Worm (Caenorhabditis elegans) whole organism, young adult: Measurements from ENCODE around the gene srv-3.

ENCODE experiments used
- B0261.1 ChIP-seq: sonication (generic microtip); optimal IDR thresholded peaks from 2 replicates; lab custom pipeline; 2016; ENCODE audit warnings: mild to moderate bottlenecking, missing genetic modification characterization, moderate library complexity, missing compliant biosample characterization
- C17E4.6 ChIP-seq: fragments of 200-800 bp; sonication (Bioruptor generic); IDR thresholded peaks from 2 replicates; pipeline ENCODE4 v1.3.6; 2022; ENCODE audit warnings: missing genetic modification reagents, missing genetic modification characterization, missing compliant biosample characterization
- F10E7.11 ChIP-seq: sonication (generic microtip); optimal IDR thresholded peaks from 2 replicates; lab custom pipeline; 2017; ENCODE audit warnings: mild to moderate bottlenecking, missing genetic modification characterization, moderate library complexity, missing compliant biosample characterization
- F39B2.1 ChIP-seq: fragments of 200-800 bp; sonication (Bioruptor generic); IDR thresholded peaks from 2 replicates; pipeline ENCODE4 v1.3.6; 2022; ENCODE audit warnings: missing genetic modification reagents, missing genetic modification characterization, missing compliant biosample characterization
- F52B5.7 ChIP-seq: sonication (generic microtip); optimal IDR thresholded peaks from 2 replicates; lab custom pipeline; 2016; ENCODE audit warnings: mild to moderate bottlenecking, missing genetic modification characterization, missing compliant biosample characterization
- F57C9.4 ChIP-seq: sonication (generic microtip); optimal IDR thresholded peaks from 2 replicates; lab custom pipeline; 2017; ENCODE audit warnings: mild to moderate bottlenecking, missing genetic modification characterization, missing compliant biosample characterization
- K11D2.4 ChIP-seq: fragments of 200-800 bp; sonication (Bioruptor generic); IDR thresholded peaks from 2 replicates; pipeline ENCODE4 v1.3.6; 2022; ENCODE audit warnings: missing genetic modification reagents, missing genetic modification characterization, missing compliant biosample characterization
- Y67H2A.10 ChIP-seq: fragments of 200-800 bp; sonication (Bioruptor generic); conservative IDR thresholded peaks from 2 replicates; pipeline ENCODE4 v1.3.6; 2022; ENCODE audit warnings: missing genetic modification reagents, missing genetic modification characterization, missing compliant biosample characterization
- ZK185.1 ChIP-seq: sonication (generic microtip); optimal IDR thresholded peaks from 2 replicates; lab custom pipeline; 2016; ENCODE audit warnings: mild to moderate bottlenecking, missing genetic modification characterization, missing compliant biosample characterization; ENCODE audit not compliant: poor library complexity, severe bottlenecking
- cebp-1 ChIP-seq, 2 experiments: fragments of 200-800 bp in 1 of 2; sonication (Bioruptor generic) in 1 of 2; sonication (generic microtip) in 1 of 2; IDR thresholded peaks in 1 of 2; optimal IDR thresholded peaks in 1 of 2; 2 replicates each; pipeline versions ENCODE4 v1.3.6 to Lab custom; 2017 to 2022; ENCODE audit warnings: missing compliant biosample characterization in 2 of 2, missing genetic modification characterization in 2 of 2, mild to moderate bottlenecking in 1 of 2, missing genetic modification reagents in 1 of 2, moderate library complexity in 1 of 2
- ceh-27 ChIP-seq: fragments of 200-800 bp; sonication (Bioruptor generic); optimal IDR thresholded peaks from 2 replicates; lab custom pipeline; 2018; ENCODE audit warnings: mild to moderate bottlenecking, missing genetic modification characterization, moderate library complexity, missing compliant biosample characterization
- ceh-40 ChIP-seq: fragments of 200-800 bp; sonication (Bioruptor generic); IDR thresholded peaks from 2 replicates; pipeline ENCODE4 v1.3.6; 2022; ENCODE audit warnings: missing genetic modification characterization, missing compliant biosample characterization
- chd-7 ChIP-seq: sonication (generic microtip); optimal IDR thresholded peaks from 2 replicates; lab custom pipeline; 2016; ENCODE audit warnings: mild to moderate bottlenecking, missing genetic modification characterization, moderate library complexity, missing compliant biosample characterization
- egl-44 ChIP-seq: fragments of 200-800 bp; sonication (Bioruptor generic); IDR thresholded peaks from 2 replicates; pipeline ENCODE4 v1.3.6; 2022; ENCODE audit warnings: missing genetic modification reagents, missing genetic modification characterization, missing compliant biosample characterization
- ets-4 ChIP-seq: fragments of 200-800 bp; sonication (Bioruptor generic); optimal IDR thresholded peaks from 2 replicates; lab custom pipeline; 2018; ENCODE audit warnings: mild to moderate bottlenecking, missing genetic modification characterization, missing compliant biosample characterization
- hlh-26 ChIP-seq: fragments of 200-800 bp; sonication (Bioruptor generic); conservative IDR thresholded peaks from 2 replicates; pipeline ENCODE4 v1.3.6; 2022; ENCODE audit warnings: missing genetic modification reagents, missing genetic modification characterization, missing compliant biosample characterization
- hmg-1.2 ChIP-seq: fragments of 200-800 bp; sonication (Bioruptor generic); IDR thresholded peaks from 2 replicates; pipeline ENCODE4 v1.3.6; 2022; ENCODE audit warnings: missing genetic modification reagents, missing genetic modification characterization, missing compliant biosample characterization
- let-607 ChIP-seq, 2 experiments: fragments of 200-800 bp in 1 of 2; sonication (Bioruptor generic) in 1 of 2; sonication (generic microtip) in 1 of 2; optimal IDR thresholded peaks; 2 replicates each; lab custom pipeline; 2016 to 2018; ENCODE audit warnings: mild to moderate bottlenecking in 2 of 2, missing compliant biosample characterization in 2 of 2, missing genetic modification characterization in 2 of 2, moderate library complexity in 2 of 2, missing genotype in 1 of 2
- lin-54 ChIP-seq: fragments of 200-800 bp; sonication (Bioruptor generic); optimal IDR thresholded peaks from 2 replicates; lab custom pipeline; 2018; ENCODE audit warnings: mild to moderate bottlenecking, missing genetic modification characterization, missing compliant biosample characterization
- lir-1 ChIP-seq: fragments of 200-800 bp; sonication (Bioruptor generic); conservative IDR thresholded peaks from 2 replicates; pipeline ENCODE4 v1.3.6; 2022; ENCODE audit warnings: missing genetic modification reagents, missing genetic modification characterization, missing compliant biosample characterization
- lsl-1 ChIP-seq: fragments of 200-800 bp; sonication (Bioruptor generic); optimal IDR thresholded peaks from 2 replicates; lab custom pipeline; 2018; ENCODE audit warnings: mild to moderate bottlenecking, missing genetic modification characterization, moderate library complexity, missing compliant biosample characterization
- madf-3 ChIP-seq: fragments of 200-800 bp; sonication (Bioruptor generic); IDR thresholded peaks from 2 replicates; pipeline ENCODE4 v1.3.6; 2022; ENCODE audit warnings: missing genetic modification reagents, missing genetic modification characterization, missing compliant biosample characterization
- mel-28 ChIP-seq: sonication (generic microtip); optimal IDR thresholded peaks from 2 replicates; lab custom pipeline; 2016; ENCODE audit warnings: borderline replicate concordance, mild to moderate bottlenecking, missing genetic modification characterization, missing compliant biosample characterization
- mxl-1 ChIP-seq: sonication (generic microtip); optimal IDR thresholded peaks from 2 replicates; lab custom pipeline; 2016; ENCODE audit warnings: missing genetic modification characterization, missing compliant biosample characterization
- nfya-2 ChIP-seq: fragments of 200-800 bp; sonication (Bioruptor generic); IDR thresholded peaks from 2 replicates; pipeline ENCODE4 v1.3.6; 2022; ENCODE audit warnings: missing genetic modification reagents, missing genetic modification characterization, missing compliant biosample characterization
- nhr-120 ChIP-seq: fragments of 200-800 bp; sonication (Bioruptor generic); IDR thresholded peaks from 2 replicates; pipeline ENCODE4 v1.3.6; 2022; ENCODE audit warnings: missing genetic modification characterization, missing compliant biosample characterization
- nhr-80 ChIP-seq: sonication (generic microtip); optimal IDR thresholded peaks from 2 replicates; lab custom pipeline; 2016; ENCODE audit warnings: missing genetic modification characterization, missing compliant biosample characterization
- nhr-90 ChIP-seq: sonication (generic microtip); optimal IDR thresholded peaks from 2 replicates; lab custom pipeline; 2016; ENCODE audit warnings: missing genotype, mild to moderate bottlenecking, missing genetic modification characterization, missing compliant biosample characterization
- rcor-1 ChIP-seq: fragments of 200-800 bp; sonication (Bioruptor generic); IDR thresholded peaks from 2 replicates; pipeline ENCODE4 v1.3.6; 2022; ENCODE audit warnings: missing genetic modification reagents, missing genetic modification characterization, missing compliant biosample characterization
- rpc-1 ChIP-seq, 2 experiments: fragments of 150-350 bp in 1 of 2; sonication (generic microtip) in 1 of 2; optimal IDR thresholded peaks; 2 replicates each; lab custom pipeline; 2014 to 2018; ENCODE audit warnings: missing biosample characterization in 1 of 2, missing genetic modification characterization in 1 of 2, missing genetic modification reagents in 1 of 2, missing genotype in 1 of 2
- sea-2 ChIP-seq: fragments of 200-800 bp; sonication (Bioruptor generic); IDR thresholded peaks from 2 replicates; pipeline ENCODE4 v1.3.6; 2022; ENCODE audit warnings: missing genetic modification characterization, missing compliant biosample characterization
- snpc-1.1 ChIP-seq: sonication (generic microtip); optimal IDR thresholded peaks from 2 replicates; lab custom pipeline; 2017; ENCODE audit warnings: missing genetic modification characterization, mild to moderate bottlenecking, missing compliant biosample characterization, antibody characterized with exemption, moderate library complexity, missing genotype, missing genetic modification reagents; ENCODE audit not compliant: insufficient read depth
- snpc-1.3 ChIP-seq: sonication (generic microtip); optimal IDR thresholded peaks from 2 replicates; lab custom pipeline; 2017; ENCODE audit warnings: missing genetic modification characterization, mild to moderate bottlenecking, missing compliant biosample characterization, antibody characterized with exemption, moderate library complexity, missing genotype, missing genetic modification reagents; ENCODE audit not compliant: insufficient read depth
- snpc-4 ChIP-seq, 5 experiments: fragments of 150-350 bp in 1 of 5; sonication (generic microtip) in 4 of 5; optimal IDR thresholded peaks; 2 replicates each; lab custom pipeline; 2014 to 2018; ENCODE audit warnings: missing genetic modification characterization in 5 of 5, missing biosample characterization in 3 of 5, antibody characterized with exemption in 2 of 5, mild to moderate bottlenecking in 2 of 5, missing compliant biosample characterization in 2 of 5, missing genotype in 2 of 5, moderate library complexity in 2 of 5, missing genetic modification reagents in 1 of 5
- somi-1 ChIP-seq: fragments of 200-800 bp; sonication (Bioruptor generic); optimal IDR thresholded peaks from 2 replicates; lab custom pipeline; 2018; ENCODE audit warnings: mild to moderate bottlenecking, missing genetic modification characterization, missing compliant biosample characterization
- tbp1 ChIP-seq: fragments of 200-800 bp; sonication (Bioruptor generic); optimal IDR thresholded peaks from 2 replicates; lab custom pipeline; 2018; ENCODE audit warnings: mild to moderate bottlenecking, missing genetic modification characterization, missing compliant biosample characterization
- unc-130 ChIP-seq: sonication (generic microtip); optimal IDR thresholded peaks from 2 replicates; lab custom pipeline; 2016; ENCODE audit warnings: missing genetic modification reagents, missing genetic modification characterization, missing compliant biosample characterization
- zfh-2 ChIP-seq: fragments of 200-800 bp; sonication (Bioruptor generic); conservative IDR thresholded peaks from 2 replicates; pipeline ENCODE4 v1.3.6; 2022; ENCODE audit warnings: missing genetic modification reagents, missing genetic modification characterization, missing compliant biosample characterization
- ztf-28 ChIP-seq: fragments of 200-800 bp; sonication (Bioruptor generic); IDR thresholded peaks from 2 replicates; pipeline ENCODE4 v1.3.6; 2022; ENCODE audit warnings: missing genetic modification reagents, missing genetic modification characterization, missing compliant biosample characterization
- ztf-3 ChIP-seq: fragments of 200-800 bp; sonication (Bioruptor generic); optimal IDR thresholded peaks from 2 replicates; lab custom pipeline; 2018; ENCODE audit warnings: mild to moderate bottlenecking, missing genetic modification characterization, missing compliant biosample characterization

srv-3 gene

DNA sequence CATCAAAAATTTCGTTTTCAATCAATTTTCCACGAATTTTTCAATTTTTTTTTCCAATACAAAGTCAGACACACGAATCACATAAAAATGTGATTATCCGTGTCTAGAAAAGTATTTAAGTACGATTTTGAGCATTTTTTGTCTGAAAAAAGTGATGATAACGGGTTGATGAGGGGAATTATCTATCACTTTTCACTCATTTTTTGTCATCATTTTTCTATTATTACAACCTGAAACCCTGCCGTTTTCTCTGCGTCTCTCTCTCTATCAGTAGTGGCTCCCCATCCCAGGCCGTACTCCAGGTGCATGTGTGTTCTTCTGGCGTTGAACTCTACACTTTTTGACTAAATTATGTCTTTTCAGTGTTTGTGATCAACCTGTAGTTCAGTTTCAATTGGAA is 36.4 kb downstream of the srv-3 start:
- TF ChIP-seq snpc-1.1 (tag; lab: Kevin White, UChicago) (no peak), nhr-80 (tag; lab: Kevin White, UChicago) (peak; percentile 86), ztf-28 (GFP tag; lab: Robert Waterston, UW) (no peak), cebp-1 (GFP tag; IDR thresholded peaks at IDR 0.05; lab: Robert Waterston, UW) (no peak), cebp-1 (tag; optimal IDR thresholded peaks at IDR 0.05; lab: Kevin White, UChicago) (peak; percentile 83)

DNA sequence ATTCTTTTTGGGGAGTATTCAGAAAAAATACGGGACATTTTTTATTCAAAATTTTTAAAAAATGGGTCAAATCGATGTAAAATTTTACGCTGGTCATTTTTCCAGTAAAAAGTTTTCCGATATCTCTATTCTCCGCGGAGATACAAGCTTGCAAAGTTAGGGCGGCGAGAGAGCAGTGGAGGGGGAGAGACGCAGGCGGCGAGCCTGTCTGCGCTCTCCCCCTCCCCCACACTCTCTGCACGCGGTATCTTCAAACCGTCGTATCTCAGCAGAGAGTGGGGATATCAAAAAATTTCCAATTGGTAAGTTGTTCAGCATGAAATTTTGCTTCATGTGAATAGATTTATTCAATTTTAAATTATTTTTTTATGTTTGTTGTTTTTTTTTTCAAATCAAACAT is 36.9 kb downstream of the srv-3 start:
- TF ChIP-seq rpc-1 (optimal IDR thresholded peaks at IDR 0.05; lab: Kevin White, UChicago): no peak
- TF ChIP-seq rpc-1 (tag; optimal IDR thresholded peaks at IDR 0.05; lab: Kevin White, UChicago): no peak
- peak; percentile 58; the same call in 1 of the 2 replicates for TF ChIP-seq zfh-2 (GFP tag; lab: Robert Waterston, UW)
- TF ChIP-seq hmg-1.2 (GFP tag; lab: Robert Waterston, UW): peak; percentile 82
- no peak for TF ChIP-seq egl-44 (GFP tag; lab: Robert Waterston, UW)

DNA sequence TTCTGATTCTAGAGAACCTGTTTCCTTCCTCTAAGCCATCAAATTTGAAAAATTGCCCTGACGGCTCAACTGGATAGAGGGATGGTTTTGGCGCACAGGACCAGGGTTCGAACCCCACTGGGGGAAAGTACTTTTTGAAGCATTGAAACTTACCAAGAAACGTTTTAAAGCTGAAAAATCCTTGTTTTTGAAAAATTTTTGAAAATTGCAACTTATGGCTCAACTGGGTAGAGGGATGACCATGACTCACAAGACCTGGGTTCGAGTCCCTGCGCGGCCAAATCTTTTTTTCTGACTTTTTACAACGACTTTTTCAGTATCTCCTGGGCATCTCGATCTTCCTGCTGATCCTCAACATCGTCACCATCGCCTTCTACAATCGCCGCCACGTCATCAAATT is 37.9 kb downstream of the srv-3 start:
- TF ChIP-seq C17E4.6 (GFP tag; lab: Robert Waterston, UW) (no peak), lin-54 (GFP tag; lab: Kevin White, UChicago) (no peak), F39B2.1 (GFP tag; lab: Robert Waterston, UW) (no peak), lir-1 (no peak), tbp1 (GFP tag; lab: Kevin White, UChicago) (peak; percentile 76), B0261.1 (tag; lab: Kevin White, UChicago) (peak; percentile 40), sea-2 (GFP tag; lab: Robert Waterston, UW) (no peak), nfya-2 (GFP tag; lab: Robert Waterston, UW) (no peak), rpc-1 (optimal IDR thresholded peaks at IDR 0.05; lab: Kevin White, UChicago) (peak; percentile 7), rpc-1 (tag; optimal IDR thresholded peaks at IDR 0.05; lab: Kevin White, UChicago) (peak; percentile 64), F52B5.7 (no peak), rcor-1 (no peak), Y67H2A.10 (GFP tag; lab: Robert Waterston, UW) (no peak), mxl-1 (tag; lab: Kevin White, UChicago) (no peak), nhr-90 (no peak), unc-130 (no peak), hlh-26 (no peak), ets-4 (GFP tag; lab: Kevin White, UChicago) (no peak), nhr-120 (GFP tag; lab: Robert Waterston, UW) (no peak), chd-7 (no peak), F57C9.4 (tag; lab: Kevin White, UChicago) (no peak), F10E7.11 (tag; lab: Kevin White, UChicago) (no peak), lsl-1 (no peak)

DNA sequence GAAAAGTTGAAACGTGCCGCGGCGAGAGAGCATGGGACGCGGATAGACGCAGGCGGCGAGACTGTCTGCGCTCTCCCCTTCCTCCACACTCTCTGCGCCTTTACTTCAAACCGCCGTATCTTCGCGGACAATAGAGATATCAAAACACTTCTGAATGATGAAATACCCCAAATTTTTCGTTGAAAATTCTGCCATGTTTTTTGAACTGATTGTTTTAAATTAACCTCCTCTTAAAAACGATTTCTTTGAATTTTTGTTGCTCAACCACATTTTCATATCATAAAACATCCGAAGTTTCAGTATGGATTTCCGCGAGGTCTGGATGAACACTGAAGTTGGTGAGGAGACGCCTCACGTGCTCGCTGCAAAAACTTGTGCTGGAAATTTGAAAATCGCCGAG is 38.8 kb downstream of the srv-3 start, which contains the start of gene Y43F8C.11:
TSS of gene Y43F8C.11 (plus strand) at position 301 of the 400 bp plus-strand sequence.
- TF ChIP-seq hmg-1.2 (GFP tag; lab: Robert Waterston, UW) (peak; percentile 29), madf-3 (GFP tag; lab: Robert Waterston, UW) (no peak), zfh-2 (GFP tag; lab: Robert Waterston, UW) (0 out of 2 replicates have a peak, but pooled peaks have one; percentile 26), ZK185.1 (tag; lab: Kevin White, UChicago) (no peak)

DNA sequence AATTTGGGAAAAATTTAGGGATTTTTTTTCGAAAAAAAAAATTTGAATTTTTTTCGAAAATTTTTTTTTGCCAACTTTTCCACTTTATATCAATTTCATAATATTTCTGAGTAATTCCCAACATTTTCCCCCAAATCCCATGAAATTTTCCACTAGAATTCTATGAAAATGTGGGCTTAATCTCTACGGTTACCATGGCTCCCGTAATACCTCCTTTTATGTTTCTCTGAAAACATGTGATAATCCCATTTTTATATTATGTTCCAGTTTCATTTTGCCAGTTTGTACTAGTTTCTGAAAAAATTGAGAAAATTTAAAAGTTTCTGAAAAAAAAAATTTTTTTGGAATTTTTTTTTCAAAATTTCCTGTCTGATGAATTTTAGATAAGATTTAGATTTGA is 40.5 kb downstream of the srv-3 start:
- TF ChIP-seq mel-28 (no peak), somi-1 (GFP tag; lab: Kevin White, UChicago) (no peak), hmg-1.2 (GFP tag; lab: Robert Waterston, UW) (no peak), tbp1 (GFP tag; lab: Kevin White, UChicago) (no peak), snpc-1.3 (no peak), ceh-27 (no peak), ztf-3 (GFP tag; lab: Kevin White, UChicago) (no peak), mxl-1 (tag; lab: Kevin White, UChicago) (no peak), snpc-4 (GFP tag; optimal IDR thresholded peaks at IDR 0.05; lab: Kevin White, UChicago) (no peak), snpc-4 (tag; optimal IDR thresholded peaks at IDR 0.05; lab: Kevin White, UChicago) (no peak), K11D2.4 (GFP tag; lab: Robert Waterston, UW) (no peak), ceh-40 (GFP tag; lab: Robert Waterston, UW) (no peak), snpc-1.1 (tag; lab: Kevin White, UChicago) (no peak), let-607 (tag; optimal IDR thresholded peaks at IDR 0.05; lab: Kevin White, UChicago) (no peak)
